Worm (Caenorhabditis elegans) whole organism, mixed stage, embryonic: ENCODE results near the gene rpn-2.

Experiments used
- M03D4.4 ChIP-seq: sonication (generic microtip); optimal IDR thresholded peaks from 2 replicates; lab custom pipeline; 2017; ENCODE audit warnings: mild to moderate bottlenecking, missing genetic modification characterization, missing compliant biosample characterization
- bed-3 ChIP-seq: fragments of 200-800 bp; sonication (Bioruptor generic); optimal IDR thresholded peaks from 3 replicates; lab custom pipeline; 2018; ENCODE audit warnings: mild to moderate bottlenecking, missing genetic modification characterization, moderate library complexity, missing compliant biosample characterization
- blmp-1 ChIP-seq: fragments of 150-350 bp; optimal IDR thresholded peaks from 2 replicates; lab custom pipeline; 2014; ENCODE audit warnings: missing biosample characterization, missing genetic modification characterization
- ceh-39 ChIP-seq: fragments of 150-350 bp; optimal IDR thresholded peaks from 2 replicates; lab custom pipeline; 2014; ENCODE audit warnings: missing biosample characterization, missing genetic modification characterization
- ceh-43 ChIP-seq: fragments of 200-800 bp; sonication (Bioruptor generic); optimal IDR thresholded peaks from 2 replicates; lab custom pipeline; 2018; ENCODE audit warnings: mild to moderate bottlenecking, missing genetic modification characterization, moderate library complexity, missing compliant biosample characterization
- ceh-83 ChIP-seq: fragments of 200-800 bp; sonication (Bioruptor generic); optimal IDR thresholded peaks from 2 replicates; lab custom pipeline; 2018; ENCODE audit warnings: mild to moderate bottlenecking, missing genetic modification characterization, missing compliant biosample characterization
- ces-1 ChIP-seq: fragments of 150-350 bp; optimal IDR thresholded peaks from 2 replicates; lab custom pipeline; 2014; ENCODE audit warnings: missing biosample characterization, missing genetic modification reagents, missing genetic modification characterization
- cnd-1 ChIP-seq: fragments of 200-800 bp; sonication (Bioruptor generic); optimal IDR thresholded peaks from 2 replicates; lab custom pipeline; 2018; ENCODE audit warnings: mild to moderate bottlenecking, missing genetic modification characterization, missing compliant biosample characterization
- drap-1 ChIP-seq: fragments of 200-800 bp; sonication (Bioruptor generic); optimal IDR thresholded peaks from 3 replicates; lab custom pipeline; 2018; ENCODE audit warnings: mild to moderate bottlenecking, missing genetic modification characterization, missing compliant biosample characterization
- elt-1 ChIP-seq: sonication (generic microtip); optimal IDR thresholded peaks from 2 replicates; lab custom pipeline; 2017; ENCODE audit warnings: missing genetic modification characterization, mild to moderate bottlenecking, missing compliant biosample characterization, antibody characterized with exemption, moderate library complexity, borderline replicate concordance; ENCODE audit not compliant: insufficient read depth
- elt-3 ChIP-seq: fragments of 150-350 bp; optimal IDR thresholded peaks from 2 replicates; lab custom pipeline; 2014; ENCODE audit warnings: missing biosample characterization, missing genetic modification characterization
- flh-1 ChIP-seq: fragments of 200-800 bp; sonication (Bioruptor generic); optimal IDR thresholded peaks from 2 replicates; lab custom pipeline; 2018; ENCODE audit warnings: mild to moderate bottlenecking, missing genetic modification characterization, moderate library complexity, missing compliant biosample characterization
- ham-2 ChIP-seq: fragments of 200-800 bp; sonication (Bioruptor generic); optimal IDR thresholded peaks from 2 replicates; lab custom pipeline; 2018; ENCODE audit warnings: mild to moderate bottlenecking, missing genetic modification characterization, missing compliant biosample characterization
- hlh-1 ChIP-seq: fragments of 150-350 bp; optimal IDR thresholded peaks from 2 replicates; lab custom pipeline; 2014; ENCODE audit warnings: missing biosample characterization, missing genetic modification reagents, missing genetic modification characterization
- lin-13 ChIP-seq: fragments of 150-350 bp; optimal IDR thresholded peaks from 2 replicates; lab custom pipeline; 2014; ENCODE audit warnings: missing biosample characterization, missing genetic modification characterization
- lin-32 ChIP-seq: fragments of 200-800 bp; sonication (Bioruptor generic); optimal IDR thresholded peaks from 2 replicates; lab custom pipeline; 2018; ENCODE audit warnings: mild to moderate bottlenecking, missing genetic modification characterization, missing compliant biosample characterization
- lsy-2 ChIP-seq: fragments of 150-350 bp; optimal IDR thresholded peaks from 2 replicates; lab custom pipeline; 2014; ENCODE audit warnings: missing biosample characterization, missing genetic modification characterization
- mab-5 ChIP-seq: fragments of 150-350 bp; optimal IDR thresholded peaks from 2 replicates; lab custom pipeline; 2014; ENCODE audit warnings: missing biosample characterization, missing genetic modification characterization
- mep-1 ChIP-seq: fragments of 150-350 bp; optimal IDR thresholded peaks from 2 replicates; lab custom pipeline; 2017; ENCODE audit warnings: missing biosample characterization, missing genetic modification reagents, missing genetic modification characterization, inconsistent platforms
- mls-2 ChIP-seq: sonication (generic microtip); optimal IDR thresholded peaks from 2 replicates; lab custom pipeline; 2016; ENCODE audit warnings: mild to moderate bottlenecking, missing genetic modification characterization, moderate library complexity, missing compliant biosample characterization
- nhr-12 ChIP-seq: fragments of 150-350 bp; optimal IDR thresholded peaks from 2 replicates; lab custom pipeline; 2014; ENCODE audit warnings: missing biosample characterization, missing genetic modification characterization
- nhr-2 ChIP-seq: fragments of 150-350 bp; optimal IDR thresholded peaks from 2 replicates; lab custom pipeline; 2014; ENCODE audit warnings: missing biosample characterization, missing genetic modification characterization
- nhr-237 ChIP-seq: fragments of 150-350 bp; optimal IDR thresholded peaks from 2 replicates; lab custom pipeline; 2014; ENCODE audit warnings: missing biosample characterization, missing genetic modification characterization
- nhr-28 ChIP-seq: fragments of 150-350 bp; optimal IDR thresholded peaks from 2 replicates; lab custom pipeline; 2014; ENCODE audit warnings: missing biosample characterization, missing genetic modification characterization
- nhr-76 ChIP-seq: sonication (generic microtip); optimal IDR thresholded peaks from 2 replicates; lab custom pipeline; 2017; ENCODE audit warnings: missing biosample characterization, missing genetic modification characterization
- pha-4 ChIP-seq: fragments of 150-350 bp; optimal IDR thresholded peaks from 2 replicates; lab custom pipeline; 2018; ENCODE audit warnings: missing biosample characterization, missing genetic modification reagents, missing genetic modification characterization
- sem-2 ChIP-seq: fragments of 200-800 bp; sonication (Bioruptor generic); optimal IDR thresholded peaks from 2 replicates; lab custom pipeline; 2018; ENCODE audit warnings: mild to moderate bottlenecking, missing genetic modification characterization, missing compliant biosample characterization
- snpc-4 ChIP-seq: fragments of 150-350 bp; optimal IDR thresholded peaks from 2 replicates; lab custom pipeline; 2014; ENCODE audit warnings: missing biosample characterization, missing genetic modification characterization
- sptf-1 ChIP-seq: sonication (generic microtip); optimal IDR thresholded peaks from 2 replicates; lab custom pipeline; 2017; ENCODE audit warnings: mild to moderate bottlenecking, missing genetic modification characterization, moderate library complexity, missing compliant biosample characterization
- tbx-8 ChIP-seq: fragments of 200-800 bp; sonication (Bioruptor generic); optimal IDR thresholded peaks from 2 replicates; lab custom pipeline; 2018; ENCODE audit warnings: mild to moderate bottlenecking, missing genetic modification characterization, moderate library complexity, missing compliant biosample characterization
- unc-120 ChIP-seq: sonication (generic microtip); optimal IDR thresholded peaks from 2 replicates; lab custom pipeline; 2017; ENCODE audit warnings: missing genetic modification characterization, missing compliant biosample characterization; ENCODE audit not compliant: poor library complexity, severe bottlenecking
- unc-39 ChIP-seq: fragments of 150-350 bp; optimal IDR thresholded peaks from 2 replicates; lab custom pipeline; 2014; ENCODE audit warnings: missing biosample characterization, missing genetic modification characterization
- unc-62 ChIP-seq: fragments of 150-350 bp; optimal IDR thresholded peaks from 2 replicates; lab custom pipeline; 2014; ENCODE audit warnings: missing biosample characterization, missing genetic modification reagents, missing genetic modification characterization
- zip-8 ChIP-seq: fragments of 150-350 bp; optimal IDR thresholded peaks from 2 replicates; lab custom pipeline; 2014; ENCODE audit warnings: missing biosample characterization, missing genetic modification characterization
- ztf-11 ChIP-seq: fragments of 150-350 bp; optimal IDR thresholded peaks from 2 replicates; lab custom pipeline; 2014; ENCODE audit warnings: missing biosample characterization, missing genetic modification characterization

The rpn-2 gene

ce11 chrIII:6201325-6201724 lies 2.3 kb downstream of the rpn-2 start:
- TF ChIP-seq unc-120 (tag; lab: Kevin White, UChicago) = no peak
- no peak for TF ChIP-seq sem-2 (GFP tag; lab: Kevin White, UChicago)
- no peak for TF ChIP-seq unc-39 (tag; lab: Kevin White, UChicago)
- TF ChIP-seq mep-1 (tag; lab: Kevin White, UChicago) = no peak
- TF ChIP-seq nhr-76 = no peak
- TF ChIP-seq lin-32 (GFP tag; lab: Kevin White, UChicago) = no peak
- TF ChIP-seq flh-1 (GFP tag; lab: Kevin White, UChicago) = no peak

ce11 chrIII:6202440-6202839 lies 3.5 kb downstream of the rpn-2 start:
- TF ChIP-seq ceh-43 (no peak), mab-5 (tag; lab: Kevin White, UChicago) (no peak), lin-32 (GFP tag; lab: Kevin White, UChicago) (no peak), ham-2 (GFP tag; lab: Kevin White, UChicago) (no peak), blmp-1 (tag; lab: Kevin White, UChicago) (no peak), drap-1 (no peak), elt-1 (tag; lab: Kevin White, UChicago) (no peak), lsy-2 (tag; lab: Kevin White, UChicago) (no peak), sem-2 (GFP tag; lab: Kevin White, UChicago) (no peak), nhr-237 (tag; lab: Kevin White, UChicago) (no peak), ces-1 (no peak), mep-1 (tag; lab: Kevin White, UChicago) (no peak), unc-39 (tag; lab: Kevin White, UChicago) (no peak), cnd-1 (tag; lab: Kevin White, UChicago) (no peak), mls-2 (tag; lab: Kevin White, UChicago) (no peak), unc-62 (GFP tag; lab: Kevin White, UChicago) (no peak), nhr-2 (tag; lab: Kevin White, UChicago) (no peak), tbx-8 (no peak), snpc-4 (tag; lab: Kevin White, UChicago) (no peak)
- TF ChIP-seq, all 35 proteins: peak for 0

- peak; percentile 63 for TF ChIP-seq nhr-237 (tag; lab: Kevin White, UChicago)
- TF ChIP-seq bed-3 (GFP tag; lab: Kevin White, UChicago) = no peak
- peak; percentile 32 for TF ChIP-seq pha-4 (tag; lab: Kevin White, UChicago)
- no peak for TF ChIP-seq drap-1
- peak; percentile 83 for TF ChIP-seq mep-1 (tag; lab: Kevin White, UChicago)
- TF ChIP-seq lsy-2 (tag; lab: Kevin White, UChicago) = peak; percentile 87
- peak; percentile 74 for TF ChIP-seq ceh-39 (tag; lab: Kevin White, UChicago)
- TF ChIP-seq zip-8 (tag; lab: Kevin White, UChicago) = no peak
- no peak for TF ChIP-seq mab-5 (tag; lab: Kevin White, UChicago)
- TF ChIP-seq mls-2 (tag; lab: Kevin White, UChicago) = peak; percentile 69
- no peak for TF ChIP-seq elt-1 (tag; lab: Kevin White, UChicago)
- no peak for TF ChIP-seq M03D4.4 (tag; lab: Kevin White, UChicago)
- TF ChIP-seq ceh-83 (GFP tag; lab: Kevin White, UChicago) = no peak
- TF ChIP-seq unc-39 (tag; lab: Kevin White, UChicago) = no peak
- TF ChIP-seq sem-2 (GFP tag; lab: Kevin White, UChicago) = no peak
- TF ChIP-seq ceh-43 = no peak
- TF ChIP-seq flh-1 (GFP tag; lab: Kevin White, UChicago) = no peak
- TF ChIP-seq ces-1 = no peak
- TF ChIP-seq lin-32 (GFP tag; lab: Kevin White, UChicago) = no peak
- TF ChIP-seq unc-120 (tag; lab: Kevin White, UChicago) = peak; percentile 49
- TF ChIP-seq nhr-12 (tag; lab: Kevin White, UChicago) = no peak
- TF ChIP-seq lin-13 = peak; percentile 75
- no peak for TF ChIP-seq elt-3
- TF ChIP-seq cnd-1 (tag; lab: Kevin White, UChicago) = no peak
- peak; percentile 14 for TF ChIP-seq unc-62 (GFP tag; lab: Kevin White, UChicago)
- TF ChIP-seq sptf-1 (tag; lab: Kevin White, UChicago) = peak; percentile 35
- peak; percentile 60 for TF ChIP-seq hlh-1 (tag; lab: Kevin White, UChicago)
- peak; percentile 43 for TF ChIP-seq nhr-2 (tag; lab: Kevin White, UChicago)
- TF ChIP-seq ztf-11 (tag; lab: Kevin White, UChicago) = no peak
- TF ChIP-seq ham-2 (GFP tag; lab: Kevin White, UChicago) = no peak
- no peak for TF ChIP-seq nhr-28 (tag; lab: Kevin White, UChicago)
- no peak for TF ChIP-seq snpc-4 (tag; lab: Kevin White, UChicago)
- no peak for TF ChIP-seq blmp-1 (tag; lab: Kevin White, UChicago)
- TF ChIP-seq tbx-8 = no peak
- no peak for TF ChIP-seq nhr-76
- TF ChIP-seq, all 35 proteins: peak for 12
Measured at ce11 chrIII:6206161-6206853, 7.3 kb downstream of the rpn-2 start, which contains the start of the genes sna-3 and rps-3. Gene sna-3, minus strand, starts transcription at chrIII:6206211. Gene rps-3, plus strand, starts transcription at chrIII:6206803.
